Fruit fly (Drosophila melanogaster): ENCODE measurements around the gene CG4617.

The CG4617 gene

DNA sequence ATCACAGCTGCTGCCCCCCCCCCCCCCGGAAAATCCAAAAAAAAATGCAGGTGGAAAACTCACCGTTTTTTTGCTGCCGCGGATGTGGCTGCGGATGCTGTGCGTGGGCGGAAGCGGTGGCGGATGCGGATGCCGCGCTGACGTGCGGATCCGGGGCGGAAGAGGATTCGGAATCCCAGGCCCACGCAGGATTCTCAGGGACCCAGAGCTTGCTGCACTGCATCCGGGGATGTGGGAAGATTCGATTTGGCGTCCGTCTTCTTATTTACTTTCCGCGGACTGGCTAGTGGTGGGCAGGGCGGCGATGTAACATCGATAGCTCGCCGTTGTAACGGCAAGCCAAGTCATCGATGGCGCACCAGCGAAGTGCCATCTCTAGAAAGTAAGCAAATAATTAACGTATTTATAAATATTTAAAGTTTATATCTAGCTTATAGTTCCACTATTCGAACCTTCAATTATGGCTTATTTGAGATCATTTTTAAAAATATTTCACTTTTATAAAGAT lies 2.2 kb downstream of the CG4617 start, which contains the start of gene CG4615 (continued):
- TF ChIP-seq Adf1 (GFP tag; IDR thresholded peaks at IDR 0.05) (peak; percentile 9; the same call in 1 of the 2 replicates), tgo (GFP tag; IDR thresholded peaks at IDR 0.05) (peak; percentile 16; the same call in 1 of the 3 replicates), CG1832 (GFP tag; optimal IDR thresholded peaks at IDR 0.05) (no peak), Six4 (GFP tag; optimal IDR thresholded peaks at IDR 0.05) (no peak), CG12104 (GFP tag; optimal IDR thresholded peaks at IDR 0.05) (no peak), CG10462 (GFP tag; optimal IDR thresholded peaks at IDR 0.05) (no peak), p53 (GFP tag; optimal IDR thresholded peaks at IDR 0.05) (no peak), pho (GFP tag; optimal IDR thresholded peaks at IDR 0.05) (no peak), lbe (GFP tag; optimal IDR thresholded peaks at IDR 0.05) (no peak), CG9932 (GFP tag; IDR thresholded peaks at IDR 0.05) (peak; percentile 83), gt (GFP tag; IDR thresholded peaks at IDR 0.05) (no peak), CG6175 (GFP tag; IDR thresholded peaks at IDR 0.05) (no peak), CG13624 (GFP tag; optimal IDR thresholded peaks at IDR 0.05) (no peak), gcm2 (GFP tag; optimal IDR thresholded peaks at IDR 0.05) (no peak), slbo (GFP tag; IDR thresholded peaks at IDR 0.05) (peak; percentile 75), CG8388 (GFP tag; optimal IDR thresholded peaks at IDR 0.05) (no peak), nau (GFP tag; optimal IDR thresholded peaks at IDR 0.05) (no peak), Med (GFP tag) (peak; percentile 83), tll (GFP tag; optimal IDR thresholded peaks at IDR 0.05) (no peak), CG13296 (GFP tag; optimal IDR thresholded peaks at IDR 0.05) (no peak), CG43689 (GFP tag; IDR thresholded peaks at IDR 0.05) (no peak), CG10431 (GFP tag; optimal IDR thresholded peaks at IDR 0.05) (no peak), Xbp1 (GFP tag; optimal IDR thresholded peaks at IDR 0.05) (peak; percentile 18), Chrac-16 (GFP tag; optimal IDR thresholded peaks at IDR 0.05) (no peak), Lpt (GFP tag; optimal IDR thresholded peaks at IDR 0.05) (no peak), inv (GFP tag; IDR thresholded peaks at IDR 0.05; ENCODE audit: partially characterized antibody) (peak; percentile 84), Dbx (GFP tag; IDR thresholded peaks at IDR 0.05) (peak; percentile 7; the same call in 1 of the 3 replicates), CG6854 (GFP tag; optimal IDR thresholded peaks at IDR 0.05) (no peak), CG3847 (GFP tag; IDR thresholded peaks at IDR 0.05) (no peak; the same call in 1 of the 2 replicates), yki (optimal IDR thresholded peaks at IDR 0.05) (no peak), dati (GFP tag; IDR thresholded peaks at IDR 0.05) (no peak), CG3065 (GFP tag; optimal IDR thresholded peaks at IDR 0.05) (no peak), CG1792 (GFP tag; optimal IDR thresholded peaks at IDR 0.05) (no peak), oc (tag; optimal IDR thresholded peaks at IDR 0.05) (no peak), CG16779 (GFP tag; IDR thresholded peaks at IDR 0.05) (no peak), bab2 (GFP tag; optimal IDR thresholded peaks at IDR 0.05) (no peak), psq (GFP tag; optimal IDR thresholded peaks at IDR 0.05) (no peak), E2f1 (GFP tag; IDR thresholded peaks at IDR 0.05) (no peak), HLH54F (GFP tag; optimal IDR thresholded peaks at IDR 0.05) (no peak), CG12299 (tag; optimal IDR thresholded peaks at IDR 0.05) (no peak), CG14667 (GFP tag; IDR thresholded peaks at IDR 0.05) (no peak), pzg (GFP tag; optimal IDR thresholded peaks at IDR 0.05) (peak; percentile 64), NC2β (GFP tag; optimal IDR thresholded peaks at IDR 0.05) (no peak), ftz-f1 (GFP tag; optimal IDR thresholded peaks at IDR 0.05) (peak; percentile 1), ase (GFP tag; IDR thresholded peaks at IDR 0.05) (no peak), CG15269 (tag; optimal IDR thresholded peaks at IDR 0.05) (no peak), CTCF (GFP tag; optimal IDR thresholded peaks at IDR 0.05) (no peak), gsb-n (tag; optimal IDR thresholded peaks at IDR 0.05) (no peak), CG4424 (GFP tag; optimal IDR thresholded peaks at IDR 0.05) (no peak), prd (optimal IDR thresholded peaks at IDR 0.05) (no peak), prd (GFP tag; IDR thresholded peaks at IDR 0.05) (peak; percentile 37; the same call in 1 of the 3 replicates), ranshi (GFP tag; IDR thresholded peaks at IDR 0.05) (0 out of 2 replicates have a peak, but pooled peaks have one; percentile 26), jumu (GFP tag; optimal IDR thresholded peaks at IDR 0.05) (no peak), mam (GFP tag; optimal IDR thresholded peaks at IDR 0.05) (peak; percentile 1)

Data from whole organism, embryonic.